Worm (Caenorhabditis elegans) whole organism, L1 larva: ENCODE data around the gene gfat-1.
A peak's percentile ranks its signal among the peaks of the same experiment; 100 is the strongest.

Experiments used
- C04F5.9 ChIP-seq: sonication (generic microtip); optimal IDR thresholded peaks from 2 replicates; lab custom pipeline; 2016; ENCODE audit warnings: missing genetic modification characterization, missing compliant biosample characterization
- C16A3.4 ChIP-seq: fragments of 150-350 bp; optimal IDR thresholded peaks from 2 replicates; lab custom pipeline; 2014; ENCODE audit warnings: missing biosample characterization, missing genetic modification characterization
- F16B12.6 ChIP-seq: fragments of 150-350 bp; optimal IDR thresholded peaks from 2 replicates; lab custom pipeline; 2014; ENCODE audit warnings: missing biosample characterization, missing genetic modification characterization
- Y116A8C.19 ChIP-seq: sonication (generic microtip); optimal IDR thresholded peaks from 2 replicates; lab custom pipeline; 2016; ENCODE audit warnings: missing compliant biosample characterization, missing genetic modification characterization, borderline replicate concordance
- aha-1 ChIP-seq: fragments of 150-350 bp; optimal IDR thresholded peaks from 2 replicates; lab custom pipeline; 2014; ENCODE audit warnings: missing biosample characterization, missing genetic modification characterization
- alr-1 ChIP-seq: fragments of 200-800 bp; sonication (Bioruptor generic); optimal IDR thresholded peaks from 2 replicates; lab custom pipeline; 2018; ENCODE audit warnings: borderline replicate concordance, mild to moderate bottlenecking, missing genetic modification characterization, missing compliant biosample characterization
- ama-1 ChIP-seq: fragments of 150-350 bp; optimal IDR thresholded peaks from 2 replicates; lab custom pipeline; 2014
- blmp-1 ChIP-seq: fragments of 150-350 bp; optimal IDR thresholded peaks from 2 replicates; lab custom pipeline; 2014; ENCODE audit warnings: missing biosample characterization, missing genetic modification characterization
- ceh-63 ChIP-seq: fragments of 200-800 bp; sonication (Bioruptor generic); optimal IDR thresholded peaks from 2 replicates; lab custom pipeline; 2018; ENCODE audit warnings: mild to moderate bottlenecking, missing genetic modification characterization, missing compliant biosample characterization
- ceh-8 ChIP-seq: fragments of 200-800 bp; sonication (Bioruptor generic); optimal IDR thresholded peaks from 2 replicates; lab custom pipeline; 2018; ENCODE audit warnings: mild to moderate bottlenecking, missing genetic modification characterization, moderate library complexity, missing compliant biosample characterization
- ceh-82 ChIP-seq, 3 experiments: fragments of 150-350 bp in 1 of 3; sonication (generic microtip) in 2 of 3; optimal IDR thresholded peaks; 2 replicates each; lab custom pipeline; 2014 to 2017; ENCODE audit warnings: missing biosample characterization in 3 of 3, missing genetic modification characterization in 3 of 3
- ceh-88 ChIP-seq: fragments of 200-800 bp; sonication (Bioruptor generic); IDR thresholded peaks from 2 replicates; pipeline ENCODE4 v1.3.6; 2022; ENCODE audit warnings: missing genetic modification characterization, missing compliant biosample characterization
- ceh-90 ChIP-seq: sonication (generic microtip); optimal IDR thresholded peaks from 2 replicates; lab custom pipeline; 2016; ENCODE audit warnings: missing genetic modification characterization, missing compliant biosample characterization
- ces-1 ChIP-seq: fragments of 150-350 bp; optimal IDR thresholded peaks from 2 replicates; lab custom pipeline; 2014; ENCODE audit warnings: missing biosample characterization, missing genetic modification reagents, missing genetic modification characterization
- dpl-1 ChIP-seq, 3 experiments: fragments of 150-350 bp in 2 of 3; sonication (generic microtip) in 1 of 3; optimal IDR thresholded peaks; 2 replicates each; lab custom pipeline; 2014 to 2017; ENCODE audit warnings: missing biosample characterization in 3 of 3, missing genetic modification characterization in 3 of 3, missing genetic modification reagents in 3 of 3
- dsc-1 ChIP-seq: sonication (generic microtip); optimal IDR thresholded peaks from 2 replicates; lab custom pipeline; 2016; ENCODE audit warnings: mild to moderate bottlenecking, missing genetic modification characterization, missing compliant biosample characterization
- elt-2 ChIP-seq: sonication (generic microtip); optimal IDR thresholded peaks from 2 replicates; lab custom pipeline; 2016; ENCODE audit warnings: missing genetic modification characterization, mild to moderate bottlenecking, inconsistent platforms, missing compliant biosample characterization, missing genetic modification reagents
- elt-3 ChIP-seq, 6 experiments: fragments of 150-350 bp in 1 of 6; sonication (generic microtip); optimal IDR thresholded peaks; 2 replicates each; lab custom pipeline; 2017 to 2018; ENCODE audit warnings: missing biosample characterization in 6 of 6, missing genetic modification characterization in 6 of 6, inconsistent platforms in 1 of 6
- ets-5 ChIP-seq: fragments of 200-800 bp; sonication (Bioruptor generic); IDR thresholded peaks from 2 replicates; pipeline ENCODE4 v1.3.6; 2022; ENCODE audit warnings: missing genetic modification characterization, missing compliant biosample characterization
- fkh-10 ChIP-seq: sonication (generic microtip); optimal IDR thresholded peaks from 2 replicates; lab custom pipeline; 2017; ENCODE audit warnings: missing biosample characterization, missing genetic modification reagents, missing genetic modification characterization
- fkh-4 ChIP-seq: sonication (generic microtip); optimal IDR thresholded peaks from 2 replicates; lab custom pipeline; 2016; ENCODE audit warnings: missing compliant biosample characterization, missing genetic modification characterization, borderline replicate concordance
- fkh-8 ChIP-seq: sonication (generic microtip); optimal IDR thresholded peaks from 2 replicates; lab custom pipeline; 2016; ENCODE audit warnings: mild to moderate bottlenecking, missing genetic modification characterization, missing compliant biosample characterization
- fos-1 ChIP-seq: fragments of 150-350 bp; optimal IDR thresholded peaks from 2 replicates; lab custom pipeline; 2014; ENCODE audit warnings: missing biosample characterization, missing genetic modification characterization
- hlh-4 ChIP-seq: sonication (generic microtip); optimal IDR thresholded peaks from 2 replicates; lab custom pipeline; 2016; ENCODE audit warnings: mild to moderate bottlenecking, missing genetic modification characterization, missing compliant biosample characterization
- hpl-2 ChIP-seq: fragments of 150-350 bp; optimal IDR thresholded peaks from 2 replicates; lab custom pipeline; 2014; ENCODE audit warnings: missing biosample characterization, missing genetic modification reagents, missing genetic modification characterization
- irx-1 ChIP-seq: sonication (generic microtip); optimal IDR thresholded peaks from 2 replicates; lab custom pipeline; 2016; ENCODE audit warnings: missing genetic modification characterization, missing compliant biosample characterization
- isw-1 ChIP-seq: fragments of 200-800 bp; sonication (Bioruptor generic); IDR thresholded peaks from 2 replicates; pipeline ENCODE4 v1.3.6; 2022; ENCODE audit warnings: missing genetic modification characterization, missing compliant biosample characterization
- lin-15B ChIP-seq: fragments of 150-350 bp; sonication (generic microtip); optimal IDR thresholded peaks from 3 replicates; lab custom pipeline; 2014; ENCODE audit warnings: missing biosample characterization, missing genetic modification characterization
- lin-39 ChIP-seq: fragments of 150-350 bp; optimal IDR thresholded peaks from 2 replicates; lab custom pipeline; 2014; ENCODE audit warnings: missing biosample characterization, missing genetic modification reagents, missing genetic modification characterization
- lir-3 ChIP-seq: sonication (generic microtip); optimal IDR thresholded peaks from 2 replicates; lab custom pipeline; 2016; ENCODE audit warnings: mild to moderate bottlenecking, missing genetic modification characterization, moderate library complexity, missing compliant biosample characterization; ENCODE audit not compliant: poor library complexity
- mab-9 ChIP-seq: fragments of 200-800 bp; sonication (Bioruptor generic); IDR thresholded peaks from 2 replicates; pipeline ENCODE4 v1.3.6; 2022; ENCODE audit warnings: missing genetic modification reagents, missing genetic modification characterization, missing compliant biosample characterization
- mef-2 ChIP-seq: fragments of 150-350 bp; optimal IDR thresholded peaks from 2 replicates; lab custom pipeline; 2014; ENCODE audit warnings: missing biosample characterization, missing genetic modification characterization
- nhr-12 ChIP-seq: sonication (generic microtip); optimal IDR thresholded peaks from 2 replicates; lab custom pipeline; 2017; ENCODE audit warnings: missing biosample characterization, missing genetic modification characterization
- nhr-19 ChIP-seq: fragments of 200-800 bp; sonication (Bioruptor generic); conservative IDR thresholded peaks from 2 replicates; pipeline ENCODE4 v1.3.6; 2022; ENCODE audit warnings: missing genetic modification characterization, missing compliant biosample characterization
- nhr-237 ChIP-seq: fragments of 150-350 bp; optimal IDR thresholded peaks from 2 replicates; lab custom pipeline; 2014; ENCODE audit warnings: missing biosample characterization, missing genetic modification characterization
- nhr-28 ChIP-seq: fragments of 150-350 bp; optimal IDR thresholded peaks from 2 replicates; lab custom pipeline; 2014; ENCODE audit warnings: missing biosample characterization, missing genetic modification characterization
- nhr-47 ChIP-seq: sonication (generic microtip); optimal IDR thresholded peaks from 2 replicates; lab custom pipeline; 2016; ENCODE audit warnings: mild to moderate bottlenecking, missing genetic modification characterization, moderate library complexity, missing compliant biosample characterization
- nhr-71 ChIP-seq: sonication (generic microtip); optimal IDR thresholded peaks from 2 replicates; lab custom pipeline; 2016; ENCODE audit warnings: mild to moderate bottlenecking, missing genetic modification characterization, moderate library complexity, missing compliant biosample characterization
- nhr-77 ChIP-seq: fragments of 150-350 bp; optimal IDR thresholded peaks from 2 replicates; lab custom pipeline; 2014; ENCODE audit warnings: missing biosample characterization, missing genetic modification characterization
- nhr-84 ChIP-seq: sonication (generic microtip); optimal IDR thresholded peaks from 2 replicates; lab custom pipeline; 2017; ENCODE audit warnings: missing biosample characterization, missing genetic modification characterization
- nhr-90 ChIP-seq: sonication (generic microtip); optimal IDR thresholded peaks from 2 replicates; lab custom pipeline; 2016; ENCODE audit warnings: mild to moderate bottlenecking, missing genetic modification characterization, missing compliant biosample characterization; ENCODE audit not compliant: poor library complexity
- pag-3 ChIP-seq: sonication (generic microtip); optimal IDR thresholded peaks from 2 replicates; lab custom pipeline; 2017; ENCODE audit warnings: missing genetic modification characterization, mild to moderate bottlenecking, missing compliant biosample characterization, antibody characterized with exemption, borderline replicate concordance; ENCODE audit not compliant: insufficient read depth
- pax-3 ChIP-seq: fragments of 200-800 bp; sonication (Bioruptor generic); optimal IDR thresholded peaks from 2 replicates; lab custom pipeline; 2018; ENCODE audit warnings: mild to moderate bottlenecking, missing genetic modification characterization, moderate library complexity, missing compliant biosample characterization
- rnt-1 ChIP-seq: sonication (generic microtip); optimal IDR thresholded peaks from 2 replicates; lab custom pipeline; 2016; ENCODE audit warnings: mild to moderate bottlenecking, missing genetic modification characterization, moderate library complexity, missing compliant biosample characterization
- skn-1 ChIP-seq: fragments of 150-350 bp; optimal IDR thresholded peaks from 2 replicates; lab custom pipeline; 2014; ENCODE audit warnings: missing biosample characterization, missing genetic modification characterization
- snpc-4 ChIP-seq: fragments of 150-350 bp; optimal IDR thresholded peaks from 2 replicates; lab custom pipeline; 2014; ENCODE audit warnings: missing biosample characterization, missing genetic modification characterization
- sox-4 ChIP-seq: sonication (generic microtip); optimal IDR thresholded peaks from 2 replicates; lab custom pipeline; 2016; ENCODE audit warnings: missing genetic modification characterization, missing compliant biosample characterization
- sup-37 ChIP-seq: fragments of 200-800 bp; sonication (Bioruptor generic); optimal IDR thresholded peaks from 2 replicates; lab custom pipeline; 2018; ENCODE audit warnings: mild to moderate bottlenecking, missing genetic modification characterization, missing compliant biosample characterization
- unc-62 ChIP-seq: fragments of 150-350 bp; optimal IDR thresholded peaks from 2 replicates; lab custom pipeline; 2014; ENCODE audit warnings: missing biosample characterization, missing genetic modification reagents, missing genetic modification characterization
- zip-4 ChIP-seq: fragments of 200-800 bp; sonication (Bioruptor generic); optimal IDR thresholded peaks from 2 replicates; lab custom pipeline; 2018; ENCODE audit warnings: mild to moderate bottlenecking, missing genetic modification characterization, moderate library complexity, missing compliant biosample characterization
- ztf-11 ChIP-seq, 2 experiments: sonication (generic microtip); optimal IDR thresholded peaks; 2 replicates each; lab custom pipeline; 2016 to 2017; ENCODE audit warnings: missing genetic modification characterization in 2 of 2, missing biosample characterization in 1 of 2, missing compliant biosample characterization in 1 of 2
- ztf-4 ChIP-seq: fragments of 150-350 bp; optimal IDR thresholded peaks from 2 replicates; lab custom pipeline; 2014; ENCODE audit warnings: missing biosample characterization, missing genetic modification characterization

Gene gfat-1

ce11 chrII:11635745-11636161 lies 40.5 kb upstream of the gfat-1 start (continued):
- TF ChIP-seq sox-4 (no peak), ets-5 (GFP tag; lab: Robert Waterston, UW) (no peak), irx-1 (tag; lab: Kevin White, UChicago) (peak; percentile 45), aha-1 (tag; lab: Kevin White, UChicago) (no peak), nhr-47 (tag; lab: Kevin White, UChicago) (peak; percentile 86), unc-62 (no peak), elt-3 (tag; optimal IDR thresholded peaks at IDR 0.05; lab: Kevin White, UChicago) (peak in 5 of 6 experiments; percentile 21 to 92 (median 81)), hpl-2 (no peak), ama-1 (lab: Kevin White, UChicago) (peak; percentile 89), Y116A8C.19 (tag; lab: Kevin White, UChicago) (no peak), sup-37 (GFP tag; lab: Kevin White, UChicago) (peak; percentile 68), dpl-1 (GFP tag; optimal IDR thresholded peaks at IDR 0.05; lab: Kevin White, UChicago) (peak; percentile 46 to 64 (median 49)), nhr-12 (tag; lab: Kevin White, UChicago) (no peak), ceh-90 (no peak), nhr-71 (tag; lab: Kevin White, UChicago) (peak; percentile 96), fkh-4 (tag; lab: Kevin White, UChicago) (peak; percentile 9), nhr-90 (tag; lab: Kevin White, UChicago) (peak; percentile 84), nhr-84 (tag; lab: Kevin White, UChicago) (no peak), rnt-1 (tag; lab: Kevin White, UChicago) (peak; percentile 90), dsc-1 (peak; percentile 88), C16A3.4 (tag; lab: Kevin White, UChicago) (peak; percentile 80), lin-39 (tag; lab: Kevin White, UChicago) (peak; percentile 65), alr-1 (no peak), pax-3 (tag; lab: Kevin White, UChicago) (peak; percentile 52), fos-1 (peak; percentile 97), ces-1 (GFP tag; lab: Kevin White, UChicago) (peak; percentile 55), mef-2 (no peak), fkh-10 (GFP tag; lab: Kevin White, UChicago) (peak; percentile 25), zip-4 (GFP tag; lab: Kevin White, UChicago) (no peak), hlh-4 (no peak), C04F5.9 (tag; lab: Kevin White, UChicago) (peak; percentile 57), skn-1 (tag; lab: Kevin White, UChicago) (peak; percentile 63), mab-9 (no peak), ceh-82 (tag; optimal IDR thresholded peaks at IDR 0.05; lab: Kevin White, UChicago) (peak; percentile 66 to 78 (median 78)), nhr-19 (GFP tag; lab: Robert Waterston, UW) (peak; percentile 88), elt-2 (tag; lab: Kevin White, UChicago) (no peak), F16B12.6 (tag; lab: Kevin White, UChicago) (no peak), ztf-11 (tag; optimal IDR thresholded peaks at IDR 0.05; lab: Kevin White, UChicago) (peak in 1 of 2 experiments; percentile 30), blmp-1 (tag; lab: Kevin White, UChicago) (peak; percentile 98), ceh-63 (GFP tag; lab: Kevin White, UChicago) (peak; percentile 66), pag-3 (tag; lab: Kevin White, UChicago) (no peak), fkh-8 (tag; lab: Kevin White, UChicago) (peak; percentile 24), lir-3 (peak; percentile 67), ztf-4 (peak; percentile 91), nhr-77 (peak; percentile 94), nhr-237 (peak; percentile 79), isw-1 (peak; percentile 47), nhr-28 (tag; lab: Kevin White, UChicago) (no peak), ceh-8 (peak; percentile 31), snpc-4 (tag; lab: Kevin White, UChicago) (no peak), ceh-88 (GFP tag; lab: Robert Waterston, UW) (no peak; the same call in 1 of the 2 replicates), lin-15B (tag; lab: Kevin White, UChicago) (no peak)
